Fruit fly (Drosophila melanogaster) whole organism, embryonic: ENCODE measurements around the gene Kal1.

Experiments used
- Awh ChIP-seq: fragments of 200-800 bp; sonication (Bioruptor generic); IDR thresholded peaks from 2 replicates; pipeline ENCODE4, ENCODE4 v1.3.6; 2022; ENCODE audit warnings: missing biosample characterization, missing genetic modification characterization
- CG1024 ChIP-seq: fragments of 200-800 bp; sonication (Bioruptor generic); IDR thresholded peaks from 2 replicates; pipeline ENCODE4 v1.3.6; 2022; ENCODE audit warnings: missing biosample characterization, missing genetic modification characterization
- CG10565 ChIP-seq: fragments of 200-800 bp; sonication (Bioruptor generic); optimal IDR thresholded peaks from 3 replicates; lab custom pipeline; 2016; ENCODE audit warnings: missing biosample characterization, mild to moderate bottlenecking, missing genetic modification characterization
- CG12236 ChIP-seq: fragments of 200-800 bp; sonication (Bioruptor generic); optimal IDR thresholded peaks from 2 replicates; lab custom pipeline; 2016; ENCODE audit warnings: missing biosample characterization, missing genetic modification characterization
- CG13287 ChIP-seq: fragments of 200-800 bp; sonication (Bioruptor generic); IDR thresholded peaks from 2 replicates; pipeline ENCODE4 v1.3.6; 2022; ENCODE audit warnings: missing biosample characterization, missing genetic modification characterization; ENCODE audit not compliant: partially characterized antibody
- CG14014 ChIP-seq: fragments of 200-800 bp; sonication (Bioruptor generic); IDR thresholded peaks from 2 replicates; pipeline ENCODE4 v1.3.6; 2022; ENCODE audit warnings: missing biosample characterization, missing genetic modification characterization
- CG1529 ChIP-seq: fragments of 200-800 bp; sonication (Bioruptor generic); optimal IDR thresholded peaks from 3 replicates; lab custom pipeline; 2018; ENCODE audit warnings: missing biosample characterization, missing genetic modification characterization
- CG15601 ChIP-seq: fragments of 200-800 bp; sonication (Bioruptor generic); optimal IDR thresholded peaks from 3 replicates; lab custom pipeline; 2019; ENCODE audit warnings: missing biosample characterization, mild to moderate bottlenecking, missing genetic modification characterization, moderate library complexity
- CG1603 ChIP-seq: fragments of 200-800 bp; sonication (Bioruptor generic); optimal IDR thresholded peaks from 2 replicates; lab custom pipeline; 2019; ENCODE audit warnings: missing biosample characterization, mild to moderate bottlenecking, missing genetic modification characterization, moderate library complexity
- CG17568 ChIP-seq: fragments of 200-800 bp; sonication (Bioruptor generic); optimal IDR thresholded peaks from 2 replicates; lab custom pipeline; 2018; ENCODE audit warnings: missing biosample characterization, mild to moderate bottlenecking, missing genetic modification characterization, moderate library complexity
- CG31388 ChIP-seq: fragments of 200-800 bp; sonication (Bioruptor generic); optimal IDR thresholded peaks from 2 replicates; lab custom pipeline; 2016; ENCODE audit warnings: missing biosample characterization, missing genetic modification characterization
- CG32772 ChIP-seq: fragments of 200-800 bp; sonication (Bioruptor generic); IDR thresholded peaks from 2 replicates; pipeline ENCODE4 v1.3.6; 2022; ENCODE audit warnings: missing biosample characterization, missing genetic modification characterization
- CG3726 ChIP-seq: fragments of 200-800 bp; sonication (Bioruptor generic); IDR thresholded peaks from 3 replicates; pipeline ENCODE4, ENCODE4 v1.3.6; 2022; ENCODE audit warnings: missing biosample characterization, missing genetic modification characterization
- CG4360 ChIP-seq: fragments of 200-800 bp; sonication (Bioruptor generic); IDR thresholded peaks from 2 replicates; pipeline ENCODE4 v1.3.6; 2022; ENCODE audit warnings: missing biosample characterization, missing genetic modification characterization
- CG4424 ChIP-seq: fragments of 200-800 bp; sonication (Bioruptor generic); optimal IDR thresholded peaks from 3 replicates; lab custom pipeline; 2016; ENCODE audit warnings: missing biosample characterization, missing genetic modification characterization
- CG5953 ChIP-seq: fragments of 200-800 bp; sonication (Bioruptor generic); IDR thresholded peaks from 2 replicates; pipeline ENCODE4 v1.3.6; 2022; ENCODE audit warnings: missing biosample characterization, missing genetic modification characterization
- CG8089 ChIP-seq: fragments of 200-800 bp; sonication (Bioruptor generic); optimal IDR thresholded peaks from 3 replicates; lab custom pipeline; 2016; ENCODE audit warnings: missing biosample characterization, missing genetic modification characterization
- CG9797 ChIP-seq: fragments of 200-800 bp; sonication (Bioruptor generic); optimal IDR thresholded peaks from 3 replicates; lab custom pipeline; 2018; ENCODE audit warnings: missing biosample characterization, mild to moderate bottlenecking, missing genetic modification characterization
- Dref ChIP-seq: fragments of 200-800 bp; sonication (Bioruptor generic); IDR thresholded peaks from 2 replicates; pipeline ENCODE4 v1.3.6; 2022; ENCODE audit warnings: missing biosample characterization, missing genetic modification characterization
- Drgx ChIP-seq: fragments of 200-800 bp; sonication (Bioruptor generic); IDR thresholded peaks from 2 replicates; pipeline ENCODE4 v1.3.6; 2022; ENCODE audit warnings: missing biosample characterization, missing genetic modification characterization
- E2f2 ChIP-seq: fragments of 200-800 bp; sonication (Bioruptor generic); IDR thresholded peaks from 2 replicates; pipeline ENCODE4 v1.3.6; 2022; ENCODE audit warnings: missing biosample characterization, missing genetic modification characterization
- Eip74EF ChIP-seq, 2 experiments: fragments of 200-800 bp in 1 of 2; fragments of >200 bp in 1 of 2; sonication (Bioruptor generic) in 1 of 2; optimal IDR thresholded peaks; 2 replicates each; lab custom pipeline; 2017 to 2019; ENCODE audit warnings: missing biosample characterization in 2 of 2, missing genetic modification characterization in 2 of 2, mild to moderate bottlenecking in 1 of 2, moderate library complexity in 1 of 2
- Elba2 ChIP-seq: fragments of 200-800 bp; sonication (Bioruptor generic); optimal IDR thresholded peaks from 3 replicates; lab custom pipeline; 2016; ENCODE audit warnings: missing biosample characterization, missing genetic modification characterization
- Fer2 ChIP-seq: fragments of 200-800 bp; sonication (Bioruptor generic); optimal IDR thresholded peaks from 2 replicates; lab custom pipeline; 2018; ENCODE audit warnings: missing biosample characterization, mild to moderate bottlenecking, missing genetic modification characterization, moderate library complexity
- HLH4C ChIP-seq: fragments of 200-800 bp; sonication (Bioruptor generic); IDR thresholded peaks from 3 replicates; pipeline ENCODE4 v1.3.6; 2022; ENCODE audit warnings: missing biosample characterization, missing genetic modification characterization; ENCODE audit not compliant: partially characterized antibody
- Hr39 ChIP-seq: fragments of >200 bp; optimal IDR thresholded peaks from 2 replicates; lab custom pipeline; 2017
- Max ChIP-seq: fragments of 200-800 bp; sonication (Bioruptor generic); optimal IDR thresholded peaks from 2 replicates; lab custom pipeline; 2016; ENCODE audit warnings: missing biosample characterization, mild to moderate bottlenecking, missing genetic modification characterization
- Myb ChIP-seq: fragments of 200-800 bp; sonication (Bioruptor generic); optimal IDR thresholded peaks from 2 replicates; lab custom pipeline; 2016; ENCODE audit warnings: missing biosample characterization, missing genetic modification characterization
- Nf-YC ChIP-seq: fragments of 200-800 bp; optimal IDR thresholded peaks from 3 replicates; lab custom pipeline; 2019; ENCODE audit warnings: missing biosample characterization, mild to moderate bottlenecking, missing genetic modification characterization, moderate library complexity
- NfI ChIP-seq: fragments of 200-800 bp; sonication (Bioruptor generic); optimal IDR thresholded peaks from 3 replicates; lab custom pipeline; 2018; ENCODE audit warnings: missing biosample characterization, mild to moderate bottlenecking, missing genetic modification characterization, moderate library complexity
- PHDP ChIP-seq: fragments of 200-800 bp; sonication (Bioruptor generic); optimal IDR thresholded peaks from 3 replicates; lab custom pipeline; 2018; ENCODE audit warnings: missing biosample characterization, mild to moderate bottlenecking, missing genetic modification characterization, moderate library complexity
- Pdp1 ChIP-seq, 2 experiments: fragments of 200-800 bp; sonication (Bioruptor generic); optimal IDR thresholded peaks; 3 replicates each; lab custom pipeline; 2016; ENCODE audit warnings: missing biosample characterization in 2 of 2, missing genetic modification characterization in 2 of 2, mild to moderate bottlenecking in 1 of 2, moderate library complexity in 1 of 2
- Ptx1 ChIP-seq: fragments of 200-800 bp; sonication (Bioruptor generic); IDR thresholded peaks from 2 replicates; pipeline ENCODE4 v1.3.6; 2022; ENCODE audit warnings: missing biosample characterization, missing genetic modification characterization
- Scr ChIP-seq: fragments of 200-800 bp; sonication (Bioruptor generic); IDR thresholded peaks from 2 replicates; pipeline ENCODE4 v1.3.6; 2022; ENCODE audit warnings: missing biosample characterization, missing genetic modification characterization; ENCODE audit not compliant: partially characterized antibody
- abd-A ChIP-seq: fragments of 200-800 bp; sonication (Bioruptor generic); optimal IDR thresholded peaks from 3 replicates; lab custom pipeline; 2019; ENCODE audit warnings: missing biosample characterization, mild to moderate bottlenecking, missing genetic modification characterization, moderate library complexity
- amos ChIP-seq: fragments of 200-800 bp; sonication (Bioruptor generic); IDR thresholded peaks from 2 replicates; pipeline ENCODE4 v1.3.6; 2022; ENCODE audit warnings: missing biosample characterization, missing genetic modification characterization; ENCODE audit not compliant: partially characterized antibody
- bigmax ChIP-seq: fragments of 200-800 bp; sonication (Bioruptor generic); optimal IDR thresholded peaks from 2 replicates; lab custom pipeline; 2018; ENCODE audit warnings: missing biosample characterization, mild to moderate bottlenecking, missing genetic modification characterization
- dm ChIP-seq: fragments of 200-800 bp; sonication (Bioruptor generic); optimal IDR thresholded peaks from 3 replicates; lab custom pipeline; 2016; ENCODE audit warnings: missing biosample characterization, missing genetic modification characterization
- esg ChIP-seq: fragments of 200-800 bp; sonication (Bioruptor generic); conservative IDR thresholded peaks from 2 replicates; pipeline ENCODE4 v1.3.6; 2022; ENCODE audit warnings: missing biosample characterization, missing genetic modification characterization
- fru ChIP-seq: fragments of >200 bp; optimal IDR thresholded peaks from 2 replicates; lab custom pipeline; 2017
- ftz-f1 ChIP-seq: fragments of 200-800 bp; sonication (Bioruptor generic); optimal IDR thresholded peaks from 2 replicates; lab custom pipeline; 2016; ENCODE audit warnings: missing biosample characterization, missing genetic modification characterization
- fu2 ChIP-seq: fragments of 200-800 bp; sonication (Bioruptor generic); optimal IDR thresholded peaks from 2 replicates; lab custom pipeline; 2016; ENCODE audit warnings: missing biosample characterization, missing genetic modification characterization
- lilli ChIP-seq: fragments of 200-800 bp; sonication (Bioruptor generic); optimal IDR thresholded peaks from 3 replicates; lab custom pipeline; 2016; ENCODE audit warnings: missing biosample characterization, missing genetic modification characterization
- mam ChIP-seq: fragments of 200-800 bp; sonication (Bioruptor generic); optimal IDR thresholded peaks from 3 replicates; lab custom pipeline; 2016; ENCODE audit warnings: missing biosample characterization, missing genetic modification characterization
- nmo ChIP-seq: fragments of 200-800 bp; sonication (Bioruptor generic); optimal IDR thresholded peaks from 2 replicates; lab custom pipeline; 2018; ENCODE audit warnings: missing biosample characterization, mild to moderate bottlenecking, missing genetic modification characterization, moderate library complexity
- repo ChIP-seq: fragments of 200-800 bp; sonication (Bioruptor generic); optimal IDR thresholded peaks from 2 replicates; lab custom pipeline; 2016; ENCODE audit warnings: missing biosample characterization, missing genetic modification characterization
- slbo ChIP-seq: fragments of 200-800 bp; sonication (Bioruptor generic); IDR thresholded peaks from 2 replicates; pipeline ENCODE4 v1.3.6; 2022; ENCODE audit warnings: missing biosample characterization, missing genetic modification characterization
- tgo ChIP-seq: fragments of 200-800 bp; sonication (Bioruptor generic); IDR thresholded peaks from 3 replicates; pipeline ENCODE4 v1.3.6; 2022; ENCODE audit warnings: missing biosample characterization, missing genetic modification characterization
- unpg ChIP-seq: fragments of 200-800 bp; sonication (Bioruptor generic); optimal IDR thresholded peaks from 3 replicates; lab custom pipeline; 2018; ENCODE audit warnings: missing biosample characterization, mild to moderate bottlenecking, missing genetic modification characterization, moderate library complexity
- vfl ChIP-seq: fragments of 200-800 bp; sonication (Bioruptor generic); optimal IDR thresholded peaks from 2 replicates; lab custom pipeline; 2016; ENCODE audit warnings: missing biosample characterization, missing genetic modification characterization
- vvl ChIP-seq: fragments of 200-800 bp; sonication (Bioruptor generic); IDR thresholded peaks from 2 replicates; pipeline ENCODE4 v1.3.6; 2022; ENCODE audit warnings: missing biosample characterization, missing genetic modification characterization

Kal1 gene

dm6 chr3R:24141013-24141592 is at the start of gene Kal1 (continued):
- peak; percentile 99 for TF ChIP-seq Drgx
- no peak for TF ChIP-seq CG12236 (GFP tag; lab: Kevin White, UChicago)
- TF ChIP-seq Awh = peak; percentile 95
- peak; percentile 23; the same call in 1 of the 2 replicates for TF ChIP-seq CG13287 (GFP tag; lab: Robert Waterston, UW)
- TF ChIP-seq Eip74EF (GFP tag; optimal IDR thresholded peaks at IDR 0.05; lab: Kevin White, UChicago) = peak in 1 of 2 experiments; percentile 95
- peak; percentile 88 for TF ChIP-seq CG1603 (tag; lab: Kevin White, UChicago)
- no peak for TF ChIP-seq CG8089
- TF ChIP-seq vfl (GFP tag; lab: Kevin White, UChicago) = no peak
- no peak for TF ChIP-seq Myb (GFP tag; lab: Kevin White, UChicago)
- no peak for TF ChIP-seq dm (GFP tag; lab: Kevin White, UChicago)
- peak; percentile 80 for TF ChIP-seq slbo (GFP tag; lab: Robert Waterston, UW)
- TF ChIP-seq CG4424 = peak; percentile 92
- peak; percentile 98 for TF ChIP-seq vvl (GFP tag; lab: Robert Waterston, UW)
- peak; percentile 96 for TF ChIP-seq nmo
- peak; percentile 67 for TF ChIP-seq Nf-YC (tag; lab: Kevin White, UChicago)
- TF ChIP-seq repo (GFP tag; lab: Kevin White, UChicago) = no peak
- TF ChIP-seq NfI (GFP tag; lab: Kevin White, UChicago) = peak; percentile 83
- TF ChIP-seq fru (lab: Kevin White, UChicago) = no peak
- no peak for TF ChIP-seq Elba2 (GFP tag; lab: Kevin White, UChicago)
- peak; percentile 93 for TF ChIP-seq tgo (GFP tag; lab: Robert Waterston, UW)
- TF ChIP-seq mam (GFP tag; lab: Kevin White, UChicago) = no peak
- no peak for TF ChIP-seq Dref (GFP tag; lab: Robert Waterston, UW)
- TF ChIP-seq Max (GFP tag; lab: Kevin White, UChicago) = peak; percentile 74
- peak; percentile 68 for TF ChIP-seq CG4360 (GFP tag; lab: Robert Waterston, UW)
- peak; percentile 87 for TF ChIP-seq CG5953 (GFP tag; lab: Robert Waterston, UW)
- peak; percentile 94 for TF ChIP-seq CG1529 (GFP tag; lab: Kevin White, UChicago)
- no peak for TF ChIP-seq ftz-f1 (GFP tag; lab: Kevin White, UChicago)
- peak; percentile 19 to 71 for TF ChIP-seq Pdp1 (GFP tag; optimal IDR thresholded peaks at IDR 0.05; lab: Kevin White, UChicago)
- TF ChIP-seq Hr39 (lab: Kevin White, UChicago) = no peak
- TF ChIP-seq CG1024 (GFP tag; lab: Robert Waterston, UW) = peak; percentile 89
- peak; percentile 46 for TF ChIP-seq CG9797
- peak; percentile 5 for TF ChIP-seq CG10565 (GFP tag; lab: Kevin White, UChicago)
- TF ChIP-seq esg = peak; percentile 86
- TF ChIP-seq unpg = peak; percentile 96
- TF ChIP-seq CG15601 (tag; lab: Kevin White, UChicago) = peak; percentile 94
- no peak for TF ChIP-seq amos (GFP tag; lab: Robert Waterston, UW)
- no peak for TF ChIP-seq abd-A
- TF ChIP-seq CG31388 (GFP tag; lab: Kevin White, UChicago) = peak; percentile 58
- TF ChIP-seq CG32772 (GFP tag; lab: Robert Waterston, UW) = peak; percentile 93
- no peak for TF ChIP-seq Scr (GFP tag; lab: Robert Waterston, UW)
- peak; percentile 96 for TF ChIP-seq PHDP (tag; lab: Kevin White, UChicago)
- peak; percentile 89 for TF ChIP-seq CG17568 (GFP tag; lab: Kevin White, UChicago)
- TF ChIP-seq CG3726 (GFP tag; lab: Robert Waterston, UW) = peak; percentile 81
- peak; percentile 52 for TF ChIP-seq lilli (GFP tag; lab: Kevin White, UChicago)
- TF ChIP-seq E2f2 (GFP tag; lab: Robert Waterston, UW) = peak; percentile 78
- peak; percentile 49 for TF ChIP-seq Fer2 (tag; lab: Kevin White, UChicago)
- TF ChIP-seq HLH4C (GFP tag; lab: Robert Waterston, UW) = peak; percentile 39; the same call in 1 of the 3 replicates
- peak; percentile 83; the same call in 1 of the 2 replicates for TF ChIP-seq CG14014
- no peak for TF ChIP-seq fu2 (GFP tag; lab: Kevin White, UChicago)
- TF ChIP-seq bigmax (GFP tag; lab: Kevin White, UChicago) = no peak
- TF ChIP-seq Ptx1 (GFP tag; lab: Robert Waterston, UW) = peak; percentile 93
